Fruit fly (Drosophila melanogaster) whole organism, embryonic: ENCODE measurements around the gene Nct.

Experiments
- Aef1 ChIP-seq: fragments of 200-800 bp; sonication (Bioruptor generic); IDR thresholded peaks from 3 replicates; pipeline ENCODE4 v1.3.6; 2022; ENCODE audit warnings: missing biosample characterization, missing genetic modification characterization
- Atf-2 ChIP-seq: fragments of 200-800 bp; sonication (Bioruptor generic); optimal IDR thresholded peaks from 2 replicates; lab custom pipeline; 2016; ENCODE audit warnings: missing biosample characterization, missing genetic modification characterization
- CG10959 ChIP-seq: fragments of 200-800 bp; sonication (Bioruptor generic); IDR thresholded peaks from 2 replicates; pipeline ENCODE4 v1.3.6; 2022; ENCODE audit warnings: missing biosample characterization, missing genetic modification characterization
- CG13624 ChIP-seq: fragments of 200-800 bp; sonication (Bioruptor generic); optimal IDR thresholded peaks from 2 replicates; lab custom pipeline; 2016; ENCODE audit warnings: missing biosample characterization, missing genetic modification characterization
- CG13775 ChIP-seq: fragments of 200-800 bp; sonication (Bioruptor generic); optimal IDR thresholded peaks from 3 replicates; lab custom pipeline; 2017; ENCODE audit warnings: missing biosample characterization, mild to moderate bottlenecking, missing genetic modification characterization
- CG14667 ChIP-seq: fragments of 200-800 bp; sonication (Bioruptor generic); IDR thresholded peaks from 2 replicates; pipeline ENCODE4 v1.3.6; 2022; ENCODE audit warnings: missing biosample characterization, missing genetic modification characterization
- CG14965 ChIP-seq: fragments of 200-800 bp; sonication (Bioruptor generic); optimal IDR thresholded peaks from 2 replicates; lab custom pipeline; 2016; ENCODE audit warnings: missing biosample characterization, missing genetic modification characterization, borderline replicate concordance
- CG15514 ChIP-seq: fragments of 200-800 bp; sonication (Bioruptor generic); optimal IDR thresholded peaks from 3 replicates; lab custom pipeline; 2017; ENCODE audit warnings: missing biosample characterization, missing genetic modification characterization, mild to moderate bottlenecking, moderate library complexity, missing genetic modification reagents
- CG17612 ChIP-seq: fragments of 200-800 bp; sonication (Bioruptor generic); IDR thresholded peaks from 2 replicates; pipeline ENCODE4 v1.3.6; 2022; ENCODE audit warnings: missing biosample characterization, missing genetic modification characterization
- CG17912 ChIP-seq: fragments of 200-800 bp; sonication (Bioruptor generic); optimal IDR thresholded peaks from 2 replicates; lab custom pipeline; 2018; ENCODE audit warnings: missing biosample characterization, mild to moderate bottlenecking, missing genetic modification characterization
- CG18619 ChIP-seq: fragments of 200-800 bp; sonication (Bioruptor generic); optimal IDR thresholded peaks from 3 replicates; lab custom pipeline; 2017; ENCODE audit warnings: missing biosample characterization, mild to moderate bottlenecking, missing genetic modification characterization
- CG33213 ChIP-seq: fragments of 200-800 bp; sonication (Bioruptor generic); optimal IDR thresholded peaks from 3 replicates; lab custom pipeline; 2016; ENCODE audit warnings: missing biosample characterization, missing genetic modification characterization
- CG3838 ChIP-seq: fragments of 200-800 bp; sonication (Bioruptor generic); optimal IDR thresholded peaks from 3 replicates; lab custom pipeline; 2016; ENCODE audit warnings: missing biosample characterization, missing genetic modification characterization
- CG3995 ChIP-seq: fragments of 200-800 bp; sonication (Bioruptor generic); optimal IDR thresholded peaks from 3 replicates; lab custom pipeline; 2016; ENCODE audit warnings: missing biosample characterization, missing genetic modification characterization
- CG4854 ChIP-seq: fragments of 200-800 bp; sonication (Bioruptor generic); optimal IDR thresholded peaks from 2 replicates; lab custom pipeline; 2016; ENCODE audit warnings: missing biosample characterization, missing genetic modification characterization, inconsistent platforms
- CG5180 ChIP-seq: fragments of 200-800 bp; sonication (Bioruptor generic); optimal IDR thresholded peaks from 3 replicates; lab custom pipeline; 2017; ENCODE audit warnings: missing biosample characterization, missing genetic modification characterization, mild to moderate bottlenecking, moderate library complexity, missing genetic modification reagents
- CG5245 ChIP-seq: fragments of 200-800 bp; sonication (Bioruptor generic); optimal IDR thresholded peaks from 3 replicates; lab custom pipeline; 2016; ENCODE audit warnings: missing biosample characterization, missing genetic modification characterization
- CG9609 ChIP-seq: fragments of 200-800 bp; sonication (Bioruptor generic); optimal IDR thresholded peaks from 3 replicates; lab custom pipeline; 2016; ENCODE audit warnings: missing biosample characterization, missing genetic modification characterization
- CrebB ChIP-seq: fragments of 200-800 bp; sonication (Bioruptor generic); optimal IDR thresholded peaks from 3 replicates; lab custom pipeline; 2018; ENCODE audit warnings: missing biosample characterization, mild to moderate bottlenecking, missing genetic modification characterization
- Ets65A ChIP-seq: fragments of 200-800 bp; sonication (Bioruptor generic); peaks from one replicate; lab custom pipeline; 2016; ENCODE audit warnings: missing biosample characterization, missing genetic modification characterization
- Hand ChIP-seq: fragments of 200-800 bp; sonication (Bioruptor generic); optimal IDR thresholded peaks from 2 replicates; lab custom pipeline; 2017; ENCODE audit warnings: mild to moderate bottlenecking, missing biosample characterization, missing genetic modification reagents, missing genetic modification characterization
- Myb ChIP-seq: fragments of 200-800 bp; sonication (Bioruptor generic); optimal IDR thresholded peaks from 2 replicates; lab custom pipeline; 2016; ENCODE audit warnings: missing biosample characterization, missing genetic modification characterization
- Rx ChIP-seq: fragments of 200-800 bp; sonication (Bioruptor generic); IDR thresholded peaks from 2 replicates; pipeline ENCODE4 v1.3.6; 2022; ENCODE audit warnings: missing biosample characterization, missing genetic modification characterization
- Sin3A ChIP-seq: fragments of >200 bp; optimal IDR thresholded peaks from 2 replicates; lab custom pipeline; 2018
- Tbp ChIP-seq: fragments of >200 bp; optimal IDR thresholded peaks from 2 replicates; lab custom pipeline; 2018; ENCODE audit warnings: missing biosample characterization, missing genetic modification characterization
- ab ChIP-seq: fragments of 200-800 bp; sonication (Bioruptor generic); optimal IDR thresholded peaks from 2 replicates; lab custom pipeline; 2016; ENCODE audit warnings: missing biosample characterization, missing genetic modification characterization
- chm ChIP-seq: fragments of 200-800 bp; sonication (Bioruptor generic); IDR thresholded peaks from 2 replicates; pipeline ENCODE4 v1.3.6; 2022; ENCODE audit warnings: missing biosample characterization, missing genetic modification characterization
- corto ChIP-seq: fragments of 200-800 bp; sonication (Bioruptor generic); optimal IDR thresholded peaks from 2 replicates; lab custom pipeline; 2016; ENCODE audit warnings: missing biosample characterization, mild to moderate bottlenecking, missing genetic modification characterization, moderate library complexity
- crol ChIP-seq: fragments of 200-800 bp; sonication (Bioruptor generic); IDR thresholded peaks from 2 replicates; pipeline ENCODE4 v1.3.6; 2022; ENCODE audit warnings: missing biosample characterization, missing genetic modification characterization
- ems ChIP-seq: fragments of 200-800 bp; sonication (Bioruptor generic); optimal IDR thresholded peaks from 3 replicates; lab custom pipeline; 2016; ENCODE audit warnings: missing biosample characterization, missing genetic modification characterization
- fd96Cb ChIP-seq: fragments of 200-800 bp; sonication (Bioruptor generic); optimal IDR thresholded peaks from 2 replicates; lab custom pipeline; 2018; ENCODE audit warnings: missing biosample characterization, mild to moderate bottlenecking, missing genetic modification characterization, moderate library complexity
- grn ChIP-seq: fragments of 200-800 bp; sonication (Bioruptor generic); optimal IDR thresholded peaks from 3 replicates; lab custom pipeline; 2017; ENCODE audit warnings: missing biosample characterization, missing genetic modification characterization
- jing ChIP-seq: fragments of 200-800 bp; sonication (Bioruptor generic); optimal IDR thresholded peaks from 2 replicates; lab custom pipeline; 2018; ENCODE audit warnings: missing biosample characterization, mild to moderate bottlenecking, missing genetic modification characterization
- kah ChIP-seq: fragments of 200-800 bp; sonication (Bioruptor generic); optimal IDR thresholded peaks from 2 replicates; lab custom pipeline; 2018; ENCODE audit warnings: missing biosample characterization, mild to moderate bottlenecking, missing genetic modification characterization
- klu ChIP-seq: fragments of 200-800 bp; sonication (Bioruptor generic); IDR thresholded peaks from 2 replicates; pipeline ENCODE4 v1.3.6; 2022; ENCODE audit warnings: missing biosample characterization, missing genetic modification characterization
- knrl ChIP-seq: fragments of 200-800 bp; sonication (Bioruptor generic); IDR thresholded peaks from 3 replicates; pipeline ENCODE4 v1.3.6; 2022; ENCODE audit warnings: missing biosample characterization, missing genetic modification characterization; ENCODE audit not compliant: partially characterized antibody
- lmd ChIP-seq: fragments of 200-800 bp; sonication (Bioruptor generic); IDR thresholded peaks from 2 replicates; pipeline ENCODE4 v1.3.6; 2022; ENCODE audit warnings: missing biosample characterization, missing genetic modification characterization
- mirr ChIP-seq: fragments of 200-800 bp; sonication (Bioruptor generic); optimal IDR thresholded peaks from 3 replicates; lab custom pipeline; 2018; ENCODE audit warnings: missing biosample characterization, mild to moderate bottlenecking, missing genetic modification characterization
- slou ChIP-seq: fragments of 200-800 bp; sonication (Bioruptor generic); optimal IDR thresholded peaks from 3 replicates; lab custom pipeline; 2016; ENCODE audit warnings: missing biosample characterization, missing genetic modification characterization
- tio ChIP-seq: fragments of 200-800 bp; sonication (Bioruptor generic); optimal IDR thresholded peaks from 2 replicates; lab custom pipeline; 2017; ENCODE audit warnings: missing biosample characterization, missing genetic modification characterization, inconsistent platforms
- toy ChIP-seq: fragments of 200-800 bp; sonication (Bioruptor generic); IDR thresholded peaks from 2 replicates; pipeline ENCODE4 v1.3.6; 2022; ENCODE audit warnings: missing biosample characterization, missing genetic modification characterization
- zfh2 ChIP-seq: fragments of 200-800 bp; sonication (Bioruptor generic); optimal IDR thresholded peaks from 2 replicates; lab custom pipeline; 2016; ENCODE audit warnings: missing biosample characterization, missing genetic modification characterization

Gene Nct

dm6 chr3R:24829887-24830351, 21.5 kb upstream of the Nct start, which contains the start of the genes Kaz and CG43273 (continued):
- TF ChIP-seq CG10959 (GFP tag; lab: Robert Waterston, UW): no peak
- no peak for TF ChIP-seq CG4854 (GFP tag; lab: Kevin White, UChicago)
- no peak for TF ChIP-seq jing (GFP tag; lab: Kevin White, UChicago)
- no peak for TF ChIP-seq crol (GFP tag; lab: Robert Waterston, UW)
- peak; percentile 36 for TF ChIP-seq CG18619
- TF ChIP-seq corto: no peak

- TF ChIP-seq CG13775 (GFP tag; lab: Kevin White, UChicago) (no peak), slou (GFP tag; lab: Kevin White, UChicago) (no peak), Sin3A (lab: Kevin White, UChicago) (no peak), CG13624 (no peak), Ets65A (GFP tag; lab: Kevin White, UChicago) (no peak), Tbp (no peak), CG5180 (GFP tag; lab: Kevin White, UChicago) (no peak), CG14667 (no peak), ems (GFP tag; lab: Kevin White, UChicago) (no peak), Aef1 (GFP tag; lab: Robert Waterston, UW) (no peak), grn (no peak), klu (GFP tag; lab: Robert Waterston, UW) (no peak), tio (GFP tag; lab: Kevin White, UChicago) (no peak), CG14965 (no peak), Rx (GFP tag; lab: Robert Waterston, UW) (no peak), Hand (no peak), CG17912 (GFP tag; lab: Kevin White, UChicago) (no peak), CG9609 (GFP tag; lab: Kevin White, UChicago) (no peak)
These were observed 17.7 kb upstream of the Nct start, which contains the start of gene sosie for dm6 chr3R:24833652-24834051. TSS of gene sosie (plus strand) at chr3R:24833952.

dm6 chr3R:24841063-24841462, 10.3 kb upstream of the Nct start, which contains the start of gene CG33658:
TSS of gene CG33658 (minus strand) at chr3R:24841163.
- no peak for TF ChIP-seq CG3838
- TF ChIP-seq knrl (GFP tag; lab: Robert Waterston, UW): no peak
- TF ChIP-seq ab (GFP tag; lab: Kevin White, UChicago): no peak
- TF ChIP-seq CG5245 (GFP tag; lab: Kevin White, UChicago): no peak
- no peak for TF ChIP-seq CG17612 (GFP tag; lab: Robert Waterston, UW)
- TF ChIP-seq CG33213 (GFP tag; lab: Kevin White, UChicago): no peak
- no peak for TF ChIP-seq slou (GFP tag; lab: Kevin White, UChicago)
- TF ChIP-seq Atf-2: no peak
- TF ChIP-seq mirr (GFP tag; lab: Kevin White, UChicago): no peak
- no peak for TF ChIP-seq CG15514 (GFP tag; lab: Kevin White, UChicago)
- TF ChIP-seq lmd: no peak
- no peak for TF ChIP-seq Myb (GFP tag; lab: Kevin White, UChicago)
- TF ChIP-seq CrebB: no peak
- no peak for TF ChIP-seq zfh2 (GFP tag; lab: Kevin White, UChicago)
- no peak for TF ChIP-seq CG3995 (GFP tag; lab: Kevin White, UChicago)
- no peak for TF ChIP-seq fd96Cb
- no peak for TF ChIP-seq chm (GFP tag; lab: Robert Waterston, UW)
- TF ChIP-seq toy (GFP tag; lab: Robert Waterston, UW): no peak
- no peak for TF ChIP-seq kah
